Fruit fly (Drosophila melanogaster) whole organism, embryonic: ENCODE results near the gene D12.
A peak's percentile ranks its signal among the peaks of the same experiment; 100 is the strongest.

ENCODE experiments used
- ATbp ChIP-seq: fragments of 200-800 bp; sonication (Bioruptor generic); optimal IDR thresholded peaks from 2 replicates; lab custom pipeline; 2017; ENCODE audit warnings: missing biosample characterization, mild to moderate bottlenecking, missing genetic modification characterization, missing genetic modification reagents
- Blimp-1 ChIP-seq: fragments of 200-800 bp; sonication (Bioruptor generic); optimal IDR thresholded peaks from 3 replicates; lab custom pipeline; 2018; ENCODE audit warnings: missing biosample characterization, missing genetic modification characterization, mild to moderate bottlenecking, moderate library complexity, missing genetic modification reagents
- CG10209 ChIP-seq: fragments of 200-800 bp; sonication (Bioruptor generic); optimal IDR thresholded peaks from 3 replicates; lab custom pipeline; 2017; ENCODE audit warnings: missing biosample characterization, mild to moderate bottlenecking, missing genetic modification characterization, missing genetic modification reagents
- CG10267 ChIP-seq: fragments of 200-800 bp; sonication (Bioruptor generic); optimal IDR thresholded peaks from 2 replicates; lab custom pipeline; 2018; ENCODE audit warnings: missing biosample characterization, mild to moderate bottlenecking, missing genetic modification characterization, moderate library complexity
- CG11696 ChIP-seq: fragments of 200-800 bp; sonication (Bioruptor generic); IDR thresholded peaks from 2 replicates; pipeline ENCODE4 v1.3.6; 2022; ENCODE audit warnings: missing biosample characterization, missing genetic modification characterization
- CG12391 ChIP-seq: fragments of 200-800 bp; sonication (Bioruptor generic); optimal IDR thresholded peaks from 3 replicates; lab custom pipeline; 2018; ENCODE audit warnings: missing biosample characterization, mild to moderate bottlenecking, missing genetic modification characterization, moderate library complexity
- CG13287 ChIP-seq: fragments of 200-800 bp; sonication (Bioruptor generic); IDR thresholded peaks from 2 replicates; pipeline ENCODE4 v1.3.6; 2022; ENCODE audit warnings: missing biosample characterization, missing genetic modification characterization; ENCODE audit not compliant: partially characterized antibody
- CG15696 ChIP-seq: fragments of 200-800 bp; sonication (Bioruptor generic); optimal IDR thresholded peaks from 2 replicates; lab custom pipeline; 2019; ENCODE audit warnings: missing biosample characterization, mild to moderate bottlenecking, missing genetic modification characterization, moderate library complexity
- CG1603 ChIP-seq: fragments of 200-800 bp; sonication (Bioruptor generic); optimal IDR thresholded peaks from 2 replicates; lab custom pipeline; 2019; ENCODE audit warnings: missing biosample characterization, mild to moderate bottlenecking, missing genetic modification characterization, moderate library complexity
- CG17361 ChIP-seq: fragments of 200-800 bp; sonication (Bioruptor generic); IDR thresholded peaks from 3 replicates; pipeline ENCODE4 v1.3.6; 2022; ENCODE audit warnings: missing biosample characterization, missing genetic modification characterization
- CG17829 ChIP-seq: fragments of 200-800 bp; optimal IDR thresholded peaks from 2 replicates; lab custom pipeline; 2019; ENCODE audit warnings: missing biosample characterization, mild to moderate bottlenecking, missing genetic modification characterization, moderate library complexity
- CG2202 ChIP-seq: fragments of 200-800 bp; sonication (Bioruptor generic); optimal IDR thresholded peaks from 2 replicates; lab custom pipeline; 2018; ENCODE audit warnings: missing biosample characterization, mild to moderate bottlenecking, missing genetic modification characterization
- CG2678 ChIP-seq: fragments of 200-800 bp; sonication (Bioruptor generic); optimal IDR thresholded peaks from 3 replicates; lab custom pipeline; 2019; ENCODE audit warnings: missing biosample characterization, mild to moderate bottlenecking, missing genetic modification characterization, moderate library complexity
- CG2712 ChIP-seq: fragments of 200-800 bp; optimal IDR thresholded peaks from 3 replicates; lab custom pipeline; 2019; ENCODE audit warnings: missing biosample characterization, mild to moderate bottlenecking, missing genetic modification characterization, moderate library complexity
- CG30403 ChIP-seq: fragments of 200-800 bp; sonication (Bioruptor generic); optimal IDR thresholded peaks from 3 replicates; lab custom pipeline; 2016; ENCODE audit warnings: missing biosample characterization, missing genetic modification characterization
- CG30431 ChIP-seq: fragments of 200-800 bp; sonication (Bioruptor generic); optimal IDR thresholded peaks from 2 replicates; lab custom pipeline; 2017; ENCODE audit warnings: missing biosample characterization, missing genetic modification characterization
- CG31224 ChIP-seq: fragments of 200-800 bp; sonication (Bioruptor generic); IDR thresholded peaks from 2 replicates; pipeline ENCODE4 v1.3.6; 2022; ENCODE audit warnings: missing biosample characterization, missing genetic modification characterization
- CG32772 ChIP-seq: fragments of 200-800 bp; sonication (Bioruptor generic); IDR thresholded peaks from 2 replicates; pipeline ENCODE4 v1.3.6; 2022; ENCODE audit warnings: missing biosample characterization, missing genetic modification characterization
- CG33557 ChIP-seq: fragments of 200-800 bp; sonication (Bioruptor generic); optimal IDR thresholded peaks from 2 replicates; lab custom pipeline; 2019; ENCODE audit warnings: missing biosample characterization, mild to moderate bottlenecking, missing genetic modification characterization, moderate library complexity
- CG3407 ChIP-seq: fragments of 200-800 bp; sonication (Bioruptor generic); optimal IDR thresholded peaks from 2 replicates; lab custom pipeline; 2018; ENCODE audit warnings: missing biosample characterization, mild to moderate bottlenecking, missing genetic modification characterization
- CG4424 ChIP-seq: fragments of 200-800 bp; sonication (Bioruptor generic); optimal IDR thresholded peaks from 3 replicates; lab custom pipeline; 2016; ENCODE audit warnings: missing biosample characterization, missing genetic modification characterization
- CG6689 ChIP-seq: fragments of 200-800 bp; sonication (Bioruptor generic); IDR thresholded peaks from 2 replicates; pipeline ENCODE4 v1.3.6; 2022; ENCODE audit warnings: missing biosample characterization, missing genetic modification characterization
- CG7745 ChIP-seq: fragments of 200-800 bp; sonication (Bioruptor generic); optimal IDR thresholded peaks from 2 replicates; lab custom pipeline; 2018; ENCODE audit warnings: missing biosample characterization, mild to moderate bottlenecking, missing genetic modification characterization, moderate library complexity
- CG9437 ChIP-seq: fragments of 200-800 bp; sonication (Bioruptor generic); optimal IDR thresholded peaks from 2 replicates; lab custom pipeline; 2018; ENCODE audit warnings: missing biosample characterization, mild to moderate bottlenecking, missing genetic modification characterization
- CG9727 ChIP-seq: fragments of 200-800 bp; sonication (Bioruptor generic); optimal IDR thresholded peaks from 3 replicates; lab custom pipeline; 2017; ENCODE audit warnings: missing biosample characterization, mild to moderate bottlenecking, missing genetic modification characterization
- Camta ChIP-seq: fragments of 200-800 bp; sonication (Bioruptor generic); optimal IDR thresholded peaks from 2 replicates; lab custom pipeline; 2016; ENCODE audit warnings: missing biosample characterization, missing genetic modification characterization
- D19A ChIP-seq: fragments of 200-800 bp; optimal IDR thresholded peaks from 3 replicates; lab custom pipeline; 2019; ENCODE audit warnings: missing biosample characterization, mild to moderate bottlenecking, missing genetic modification characterization, moderate library complexity
- Drgx ChIP-seq: fragments of 200-800 bp; sonication (Bioruptor generic); IDR thresholded peaks from 2 replicates; pipeline ENCODE4 v1.3.6; 2022; ENCODE audit warnings: missing biosample characterization, missing genetic modification characterization
- GATAe ChIP-seq: fragments of 200-800 bp; sonication (Bioruptor generic); conservative IDR thresholded peaks from 2 replicates; pipeline ENCODE4 v1.3.6; 2022; ENCODE audit warnings: missing biosample characterization, missing genetic modification characterization
- Hand ChIP-seq: fragments of 200-800 bp; sonication (Bioruptor generic); optimal IDR thresholded peaks from 2 replicates; lab custom pipeline; 2017; ENCODE audit warnings: mild to moderate bottlenecking, missing biosample characterization, missing genetic modification reagents, missing genetic modification characterization
- Neu2 ChIP-seq: fragments of 200-800 bp; sonication (Bioruptor generic); optimal IDR thresholded peaks from 3 replicates; lab custom pipeline; 2016; ENCODE audit warnings: missing biosample characterization, missing genetic modification characterization, borderline replicate concordance
- Sox102F ChIP-seq: fragments of 200-800 bp; sonication (Bioruptor generic); optimal IDR thresholded peaks from 2 replicates; lab custom pipeline; 2018; ENCODE audit warnings: missing biosample characterization, mild to moderate bottlenecking, missing genetic modification characterization, moderate library complexity
- Sry-δ ChIP-seq: fragments of 200-800 bp; sonication (Bioruptor generic); optimal IDR thresholded peaks from 2 replicates; lab custom pipeline; 2016; ENCODE audit warnings: missing biosample characterization, missing genetic modification characterization
- Xbp1 ChIP-seq: fragments of 200-800 bp; sonication (Bioruptor generic); optimal IDR thresholded peaks from 3 replicates; lab custom pipeline; 2016; ENCODE audit warnings: missing biosample characterization, mild to moderate bottlenecking, missing genetic modification characterization
- chif ChIP-seq, 2 experiments: fragments of 200-800 bp; sonication (Bioruptor generic); optimal IDR thresholded peaks; 3 replicates each; lab custom pipeline; 2016; ENCODE audit warnings: missing biosample characterization in 2 of 2, missing genetic modification characterization in 2 of 2
- da ChIP-seq: fragments of 200-800 bp; sonication (Bioruptor generic); optimal IDR thresholded peaks from 2 replicates; lab custom pipeline; 2016; ENCODE audit warnings: missing biosample characterization, missing genetic modification characterization
- esg ChIP-seq: fragments of 200-800 bp; sonication (Bioruptor generic); conservative IDR thresholded peaks from 2 replicates; pipeline ENCODE4 v1.3.6; 2022; ENCODE audit warnings: missing biosample characterization, missing genetic modification characterization
- fd96Cb ChIP-seq: fragments of 200-800 bp; sonication (Bioruptor generic); optimal IDR thresholded peaks from 2 replicates; lab custom pipeline; 2018; ENCODE audit warnings: missing biosample characterization, mild to moderate bottlenecking, missing genetic modification characterization, moderate library complexity
- gsb-n ChIP-seq: fragments of 200-800 bp; sonication (Bioruptor generic); optimal IDR thresholded peaks from 3 replicates; lab custom pipeline; 2018; ENCODE audit warnings: missing biosample characterization, mild to moderate bottlenecking, missing genetic modification characterization
- hkb ChIP-seq, 2 experiments: fragments of 200-800 bp in 1 of 2; fragments of >200 bp in 1 of 2; sonication (Bioruptor generic) in 1 of 2; IDR thresholded peaks in 1 of 2; optimal IDR thresholded peaks in 1 of 2; 2 replicates each; pipeline versions ENCODE4 v1.3.6 to Lab custom; 2017 to 2022; ENCODE audit warnings: missing biosample characterization in 1 of 2, missing genetic modification characterization in 1 of 2
- nmo ChIP-seq: fragments of 200-800 bp; sonication (Bioruptor generic); optimal IDR thresholded peaks from 2 replicates; lab custom pipeline; 2018; ENCODE audit warnings: missing biosample characterization, mild to moderate bottlenecking, missing genetic modification characterization, moderate library complexity
- nom ChIP-seq: fragments of 200-800 bp; sonication (Bioruptor generic); optimal IDR thresholded peaks from 2 replicates; lab custom pipeline; 2017; ENCODE audit warnings: missing biosample characterization, missing genetic modification characterization, mild to moderate bottlenecking, moderate library complexity, missing genetic modification reagents
- pan ChIP-seq, 4 experiments: fragments of >200 bp in 3 of 4; fragments of 200-800 bp in 1 of 4; sonication (Bioruptor generic) in 1 of 4; optimal IDR thresholded peaks in 3 of 4; IDR thresholded peaks in 1 of 4; 2 replicates each; pipeline versions ENCODE4 v1.3.6 to Lab custom; 2017 to 2022; ENCODE audit warnings: missing biosample characterization in 2 of 4, missing genetic modification characterization in 2 of 4, mixed read lengths in 1 of 4
- tll ChIP-seq, 2 experiments: fragments of 200-800 bp in 1 of 2; fragments of >200 bp in 1 of 2; sonication (Bioruptor generic) in 1 of 2; optimal IDR thresholded peaks; 2 replicates each; lab custom pipeline; 2017 to 2019; ENCODE audit warnings: missing biosample characterization in 2 of 2, missing genetic modification characterization in 2 of 2, mild to moderate bottlenecking in 1 of 2, moderate library complexity in 1 of 2
- trem ChIP-seq: fragments of 200-800 bp; optimal IDR thresholded peaks from 3 replicates; lab custom pipeline; 2019; ENCODE audit warnings: missing biosample characterization, mild to moderate bottlenecking, missing genetic modification characterization, moderate library complexity
- z ChIP-seq: fragments of 200-800 bp; sonication (Bioruptor generic); IDR thresholded peaks from 3 replicates; pipeline ENCODE4 v1.3.6; 2022; ENCODE audit warnings: missing biosample characterization, missing genetic modification characterization

The D12 gene

DNA sequence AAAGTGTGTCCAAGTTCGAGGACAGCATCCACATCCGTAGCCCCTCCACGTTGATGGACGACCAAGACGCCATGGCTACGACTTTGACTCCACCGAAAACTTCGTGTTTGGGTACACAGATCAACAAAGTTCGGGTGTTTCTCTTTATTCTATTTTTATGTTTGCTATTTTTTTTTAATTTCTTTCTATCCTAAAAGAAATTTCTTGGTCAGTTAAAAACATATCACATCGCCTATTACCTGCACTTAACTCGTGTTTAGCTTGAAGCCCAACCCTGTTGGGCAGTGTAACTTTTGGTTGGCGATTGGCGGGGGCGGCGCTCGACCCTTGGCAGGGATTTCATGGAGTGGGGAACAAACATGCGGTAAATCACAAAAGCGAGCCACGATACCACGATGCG is 36.3 kb upstream of the D12 start (continued):
- peak; percentile 64 for TF ChIP-seq fd96Cb (tag; lab: Kevin White, UChicago)

DNA sequence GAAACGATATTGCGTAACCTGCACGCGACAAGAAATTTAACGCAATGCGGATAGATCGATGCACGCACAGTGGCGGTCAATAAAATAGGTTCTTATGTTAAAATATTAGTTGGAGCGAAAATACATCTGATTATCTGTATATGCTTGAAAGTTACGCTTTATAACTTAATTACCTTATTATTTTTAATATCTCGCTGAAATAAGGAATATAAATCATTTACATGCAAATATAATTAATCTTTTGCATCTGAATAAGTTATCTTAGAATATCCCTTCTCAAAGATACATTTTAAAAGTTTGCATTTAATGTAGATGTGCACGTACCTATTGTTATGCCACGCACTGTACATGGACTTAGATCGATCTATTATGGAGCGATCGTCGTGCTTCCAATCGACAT is 34.5 kb upstream of the D12 start:
- TF ChIP-seq CG9437: peak; percentile 9
- TF ChIP-seq CG30431: no peak
- peak; percentile 43 for TF ChIP-seq CG33557 (GFP tag; lab: Kevin White, UChicago)
- peak; percentile 60 for TF ChIP-seq CG17361 (GFP tag; lab: Robert Waterston, UW)
- TF ChIP-seq CG10209: peak; percentile 19
- peak; percentile 42 for TF ChIP-seq CG2678 (tag; lab: Kevin White, UChicago)
- TF ChIP-seq CG17829 (tag; lab: Kevin White, UChicago): peak; percentile 64
- TF ChIP-seq hkb (optimal IDR thresholded peaks at IDR 0.05; lab: Kevin White, UChicago): no peak
- TF ChIP-seq hkb (GFP tag; IDR thresholded peaks at IDR 0.05; lab: Robert Waterston, UW): no peak
- TF ChIP-seq Neu2 (GFP tag; lab: Kevin White, UChicago): no peak
- no peak for TF ChIP-seq CG31224
- peak; percentile 50 for TF ChIP-seq gsb-n (tag; lab: Kevin White, UChicago)
- peak; percentile 56 for TF ChIP-seq Blimp-1
- TF ChIP-seq GATAe: no peak
- no peak for TF ChIP-seq Hand (GFP tag; lab: Kevin White, UChicago)
- peak; percentile 29 for TF ChIP-seq CG30403
- peak; percentile 4 for TF ChIP-seq CG2202 (tag; lab: Kevin White, UChicago)
- peak in 1 of 2 experiments; percentile 34 for TF ChIP-seq chif (GFP tag; optimal IDR thresholded peaks at IDR 0.05; lab: Kevin White, UChicago)
- no peak for TF ChIP-seq z (GFP tag; lab: Robert Waterston, UW)
- TF ChIP-seq tll (GFP tag; optimal IDR thresholded peaks at IDR 0.05; lab: Kevin White, UChicago): no peak
- TF ChIP-seq CG11696 (GFP tag; lab: Robert Waterston, UW): peak; percentile 39; the same call in 1 of the 2 replicates
- peak; percentile 14 for TF ChIP-seq nom (GFP tag; lab: Kevin White, UChicago)
- TF ChIP-seq Camta (GFP tag; lab: Kevin White, UChicago): no peak
- peak; percentile 47; the same call in 1 of the 2 replicates for TF ChIP-seq Drgx (GFP tag; lab: Robert Waterston, UW)
- TF ChIP-seq CG10267 (tag; lab: Kevin White, UChicago): peak; percentile 41
- TF ChIP-seq CG32772 (GFP tag; lab: Robert Waterston, UW): no peak
- peak; percentile 57 for TF ChIP-seq CG15696 (tag; lab: Kevin White, UChicago)
- TF ChIP-seq D19A (tag; lab: Kevin White, UChicago): peak; percentile 41
- no peak for TF ChIP-seq CG13287 (GFP tag; lab: Robert Waterston, UW)
- peak; percentile 44 for TF ChIP-seq CG4424 (GFP tag; lab: Kevin White, UChicago)
- no peak for TF ChIP-seq CG7745 (tag; lab: Kevin White, UChicago)
- no peak for TF ChIP-seq CG3407 (GFP tag; lab: Kevin White, UChicago)
- TF ChIP-seq Sox102F (GFP tag; lab: Kevin White, UChicago): peak; percentile 36
- peak; percentile 62 for TF ChIP-seq CG6689 (GFP tag; lab: Robert Waterston, UW)
- no peak for TF ChIP-seq da
- peak; percentile 74 for TF ChIP-seq nmo (GFP tag; lab: Kevin White, UChicago)
- TF ChIP-seq trem (tag; lab: Kevin White, UChicago): peak; percentile 49
- peak; percentile 60 for TF ChIP-seq CG9727 (GFP tag; lab: Kevin White, UChicago)
- TF ChIP-seq Sry-δ: no peak
- no peak for TF ChIP-seq ATbp (GFP tag; lab: Kevin White, UChicago)
- peak; percentile 72 for TF ChIP-seq CG2712 (tag; lab: Kevin White, UChicago)
- 0 out of 2 replicates have a peak, but pooled peaks have one; percentile 19 for TF ChIP-seq esg (GFP tag; lab: Robert Waterston, UW)
- TF ChIP-seq CG1603 (tag; lab: Kevin White, UChicago): peak; percentile 10
- peak; percentile 17 for TF ChIP-seq Xbp1 (GFP tag; lab: Kevin White, UChicago)
- no peak for TF ChIP-seq pan (optimal IDR thresholded peaks at IDR 0.05; lab: Kevin White, UChicago)
- TF ChIP-seq pan (GFP tag; optimal IDR thresholded peaks at IDR 0.05 in 1 of 2, IDR thresholded peaks at IDR 0.05 in 1 of 2): peak in 1 of 2 experiments; percentile 34
- TF ChIP-seq CG12391: peak; percentile 38
